Fruit fly (Drosophila melanogaster) S2 (cell line): ENCODE results near the gene Rrp45.

Experiments used
- CG8478 ChIP-seq: fragments of >200 bp; optimal IDR thresholded peaks from 2 replicates; lab custom pipeline; 2018
- CTCF ChIP-seq, 2 experiments: fragments of >200 bp; optimal IDR thresholded peaks; 2 replicates each; lab custom pipeline; 2018

Gene Rrp45

DNA sequence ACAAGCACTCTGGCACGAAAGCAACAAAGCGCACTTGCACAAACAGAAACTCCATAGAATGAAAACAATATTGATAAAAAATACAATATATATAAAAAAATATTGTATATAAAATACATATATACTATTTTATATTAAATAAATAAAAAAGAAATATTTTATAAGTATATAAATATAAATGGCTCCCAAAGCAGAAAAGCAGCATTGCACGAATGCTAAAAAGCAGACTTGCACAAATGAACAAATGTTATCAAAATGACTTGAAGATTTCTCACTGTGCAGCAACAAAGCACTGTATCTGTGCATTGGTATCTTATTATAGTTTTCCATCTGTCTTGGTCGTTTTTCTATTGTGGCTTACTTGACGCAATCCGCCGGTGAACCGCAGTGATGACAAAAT is 22.3 kb downstream of the Rrp45 start:
- TF ChIP-seq CG8478 (lab: Kevin White, UChicago) (no peak), CTCF (optimal IDR thresholded peaks at IDR 0.05; lab: Kevin White, UChicago) (no peak)

DNA sequence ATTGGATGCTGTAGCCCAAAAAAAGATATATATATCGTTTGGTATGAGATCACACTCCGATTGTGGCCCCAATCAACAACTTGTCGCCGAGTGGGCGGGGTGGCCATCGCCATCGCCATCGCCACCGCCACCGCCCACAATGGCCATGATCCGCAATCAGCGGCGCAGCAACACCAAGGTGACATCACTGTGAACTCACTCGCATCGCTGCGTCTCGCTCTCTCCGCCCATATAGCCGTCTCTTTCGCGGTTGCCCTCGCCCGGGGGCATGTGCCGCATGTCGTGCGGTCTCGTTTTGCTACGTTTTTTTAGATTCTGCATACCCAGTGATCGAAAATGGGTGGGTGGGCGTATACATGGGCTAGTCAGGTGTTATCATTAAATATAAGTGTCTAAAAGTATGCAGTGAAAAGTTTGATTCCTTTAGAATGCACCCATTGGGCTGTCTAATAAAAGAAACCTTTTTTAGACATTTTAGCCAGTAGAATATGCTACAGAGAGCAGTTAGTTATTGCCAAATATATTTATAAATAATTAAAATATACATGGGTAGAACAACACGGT is 24.1 kb downstream of the Rrp45 start:
- TF ChIP-seq CG8478 (lab: Kevin White, UChicago): no peak
- no peak for TF ChIP-seq CTCF (optimal IDR thresholded peaks at IDR 0.05; lab: Kevin White, UChicago)

DNA sequence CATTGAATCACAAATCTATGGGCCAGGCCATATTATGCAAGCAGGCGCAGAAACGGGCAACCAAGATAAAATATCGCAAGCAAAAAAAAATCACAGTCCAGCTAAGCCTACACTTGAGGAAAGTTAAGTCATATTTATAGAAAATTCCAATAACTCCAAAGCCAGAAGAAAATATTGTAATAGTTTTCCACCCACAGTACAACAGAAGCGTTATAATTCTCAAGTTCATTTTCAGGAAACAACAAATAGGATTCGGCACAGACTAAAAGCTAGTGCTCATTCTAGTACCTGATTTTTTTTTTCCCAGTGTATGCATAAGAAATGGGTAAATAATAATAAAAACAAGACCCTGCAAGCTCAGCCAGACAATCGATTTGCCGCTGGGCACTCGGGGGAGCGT is 25.3 kb downstream of the Rrp45 start:
- TF ChIP-seq CG8478 (lab: Kevin White, UChicago): no peak
- no peak for TF ChIP-seq CTCF (optimal IDR thresholded peaks at IDR 0.05; lab: Kevin White, UChicago)

DNA sequence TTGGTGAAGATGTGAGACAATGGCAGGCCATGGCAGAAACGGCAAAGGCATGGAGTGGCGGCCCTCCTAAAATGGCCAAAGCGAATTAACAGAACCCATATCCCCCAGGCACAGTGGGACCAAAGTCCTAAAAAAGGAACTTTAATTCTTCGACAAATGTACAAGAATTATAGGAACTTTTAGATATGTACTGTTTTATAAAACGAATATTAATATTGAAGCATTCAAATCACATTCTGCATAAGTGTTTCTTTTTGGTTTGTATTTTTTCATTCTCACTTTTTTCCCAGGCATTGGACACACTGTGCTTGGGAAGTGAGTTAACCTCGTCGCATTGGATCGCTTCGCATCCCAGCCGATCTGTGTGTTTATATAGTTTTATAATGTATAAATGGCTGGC is 26.1 kb downstream of the Rrp45 start:
- TF ChIP-seq CG8478 (lab: Kevin White, UChicago) (no peak), CTCF (optimal IDR thresholded peaks at IDR 0.05; lab: Kevin White, UChicago) (no peak)

DNA sequence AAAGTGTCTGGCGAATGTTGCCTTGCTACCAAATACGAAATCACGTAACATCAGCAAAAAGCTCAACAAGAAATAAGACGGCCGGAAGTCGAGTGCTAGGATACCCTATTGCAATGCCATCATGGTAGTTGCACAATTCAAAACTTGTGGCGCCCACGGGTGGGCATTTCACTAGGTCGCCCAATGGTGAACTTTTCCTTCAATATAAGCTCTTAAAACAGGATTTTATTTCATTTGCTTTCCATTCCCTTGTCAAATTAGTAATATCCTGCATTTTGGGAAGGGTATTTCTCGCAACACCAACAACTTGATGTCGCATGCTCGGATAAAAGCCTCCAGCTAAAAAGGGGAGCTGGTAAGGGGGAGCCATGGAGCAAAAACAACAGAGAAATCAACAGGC is 29.5 kb downstream of the Rrp45 start:
- TF ChIP-seq CTCF (optimal IDR thresholded peaks at IDR 0.05; lab: Kevin White, UChicago): no peak
- TF ChIP-seq CG8478 (lab: Kevin White, UChicago): no peak

DNA sequence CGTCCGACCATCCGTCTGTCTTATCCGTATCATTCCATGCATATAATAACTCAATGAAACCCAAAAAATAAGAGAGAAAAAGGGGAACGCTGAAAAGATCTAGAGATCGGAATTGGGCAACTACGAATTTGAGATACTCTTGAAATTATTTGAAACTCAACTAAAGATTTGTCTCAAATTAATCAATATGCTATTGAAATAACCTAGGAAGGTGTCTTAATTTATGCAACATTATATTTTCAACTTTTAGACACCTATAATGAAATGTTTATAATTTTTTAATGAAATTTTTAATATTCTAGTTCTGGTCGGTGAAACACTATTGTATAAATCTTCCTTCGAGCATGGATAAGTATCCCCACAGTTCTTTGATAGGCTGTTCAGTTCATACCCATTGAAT is 30.5 kb downstream of the Rrp45 start:
- no peak for TF ChIP-seq CG8478 (lab: Kevin White, UChicago)
- TF ChIP-seq CTCF (optimal IDR thresholded peaks at IDR 0.05; lab: Kevin White, UChicago): no peak

DNA sequence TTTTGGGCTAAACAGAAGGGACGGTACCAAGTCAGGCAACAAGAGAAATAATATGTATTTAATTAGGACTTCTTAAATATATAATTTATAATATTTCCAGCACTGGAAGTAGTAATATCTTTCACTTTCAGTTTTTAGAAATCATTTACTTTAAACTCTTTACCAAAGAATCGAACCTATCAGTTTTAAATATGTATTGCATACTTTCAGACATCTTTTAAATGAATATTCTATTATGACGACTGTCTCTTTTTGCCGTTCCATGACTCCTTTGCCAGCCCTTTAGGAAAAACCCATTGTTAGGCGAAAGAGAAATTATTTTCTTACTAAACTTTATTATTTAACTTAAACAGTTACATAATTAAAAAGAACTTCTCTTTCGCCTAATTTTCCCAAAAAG is 33.4 kb downstream of the Rrp45 start:
- TF ChIP-seq CG8478 (lab: Kevin White, UChicago) (no peak), CTCF (optimal IDR thresholded peaks at IDR 0.05; lab: Kevin White, UChicago) (no peak)

DNA sequence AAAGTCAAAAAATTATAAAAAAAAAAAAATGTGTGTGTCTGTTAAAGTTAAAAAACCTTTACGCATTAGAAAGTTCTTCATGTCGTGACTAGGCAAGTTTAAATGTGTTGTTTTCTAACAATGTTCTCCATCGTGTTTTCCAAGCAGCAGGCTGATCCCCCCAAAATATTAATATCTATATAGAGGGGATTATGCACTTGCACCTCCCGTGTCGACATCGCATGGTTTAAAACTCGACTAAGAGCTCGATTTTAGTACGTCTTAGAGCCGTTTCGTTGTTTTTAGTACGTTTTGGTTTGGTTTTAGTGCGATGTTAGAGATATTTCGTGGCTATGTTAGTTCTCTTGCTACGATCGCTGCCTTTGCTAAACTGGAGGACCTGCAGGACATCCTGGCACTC is 38.0 kb downstream of the Rrp45 start:
- peak in 1 of 2 experiments; percentile 47 for TF ChIP-seq CTCF (optimal IDR thresholded peaks at IDR 0.05; lab: Kevin White, UChicago)
- TF ChIP-seq CG8478 (lab: Kevin White, UChicago): no peak

DNA sequence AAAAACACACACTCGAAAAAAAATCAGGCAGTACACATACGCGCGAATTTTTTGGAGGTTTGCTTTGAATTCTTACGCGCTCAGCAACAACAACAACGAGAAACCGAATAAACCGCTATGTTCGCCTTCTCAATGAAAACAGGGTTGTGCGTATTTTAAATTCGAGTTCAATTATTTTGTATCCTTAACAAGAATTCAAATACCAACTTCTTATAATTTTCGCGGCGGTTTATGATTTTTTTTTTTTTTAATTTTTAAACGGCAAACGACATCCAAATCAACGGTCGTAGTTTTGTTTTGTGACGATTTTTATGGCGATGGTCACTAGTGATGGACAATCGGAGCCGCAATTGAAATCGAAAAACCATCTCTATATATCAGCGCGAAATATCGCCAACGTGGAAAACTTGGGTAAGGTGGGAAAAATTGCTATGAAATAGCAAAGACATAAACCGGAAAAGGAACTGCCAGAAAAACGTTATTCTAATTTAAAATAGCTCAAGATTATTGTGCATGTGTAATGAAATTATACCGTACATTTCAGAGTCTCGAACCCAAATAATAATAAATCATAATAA is 39.4 kb downstream of the Rrp45 start, which contains the start of gene goe:
goe (minus strand) TSS at position 332 of the 578 bp plus-strand sequence.
- TF ChIP-seq CG8478 (lab: Kevin White, UChicago): no peak
- peak; percentile 18 to 63 for TF ChIP-seq CTCF (optimal IDR thresholded peaks at IDR 0.05; lab: Kevin White, UChicago)

DNA sequence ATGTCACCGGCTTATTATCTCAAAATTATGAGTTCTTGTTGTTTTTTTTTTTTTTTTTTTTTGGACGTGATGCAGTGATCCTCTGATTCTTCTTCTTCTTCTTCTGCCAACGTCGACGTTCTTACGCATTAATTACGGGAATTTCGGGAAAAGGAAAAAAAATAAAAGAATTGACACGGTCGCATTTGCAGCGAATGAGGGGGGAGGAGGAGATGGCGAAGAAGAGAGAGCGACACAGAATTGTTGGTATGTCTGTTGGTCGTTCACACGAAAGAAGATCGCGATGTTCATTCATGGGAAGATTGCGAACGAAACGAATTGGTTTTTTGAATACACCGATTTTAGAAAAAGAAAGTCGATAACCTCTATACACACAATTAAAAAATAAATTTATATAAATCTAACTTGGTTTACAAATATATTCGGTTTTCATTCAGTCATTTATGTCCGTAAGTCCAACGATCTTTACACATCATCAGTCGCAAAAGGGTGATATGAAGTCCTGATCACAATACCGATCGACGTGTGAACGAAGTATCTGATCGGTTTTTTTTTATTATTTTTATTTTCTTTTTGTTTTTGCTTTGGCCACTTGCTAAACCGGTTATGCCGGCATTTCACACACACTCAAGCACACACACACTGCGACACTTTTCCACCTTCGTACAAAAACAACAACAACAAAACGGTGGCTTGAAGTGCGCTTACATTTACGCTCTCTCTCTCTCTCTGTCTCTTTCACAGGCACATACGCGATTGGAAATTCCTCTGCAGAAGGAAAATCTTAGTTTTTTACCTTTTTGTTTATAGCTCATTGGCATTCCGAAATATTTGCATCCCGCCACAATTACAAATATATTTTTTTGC is 40.1 kb downstream of the Rrp45 start:
- no peak for TF ChIP-seq CTCF (optimal IDR thresholded peaks at IDR 0.05; lab: Kevin White, UChicago)
- no peak for TF ChIP-seq CG8478 (lab: Kevin White, UChicago)

DNA sequence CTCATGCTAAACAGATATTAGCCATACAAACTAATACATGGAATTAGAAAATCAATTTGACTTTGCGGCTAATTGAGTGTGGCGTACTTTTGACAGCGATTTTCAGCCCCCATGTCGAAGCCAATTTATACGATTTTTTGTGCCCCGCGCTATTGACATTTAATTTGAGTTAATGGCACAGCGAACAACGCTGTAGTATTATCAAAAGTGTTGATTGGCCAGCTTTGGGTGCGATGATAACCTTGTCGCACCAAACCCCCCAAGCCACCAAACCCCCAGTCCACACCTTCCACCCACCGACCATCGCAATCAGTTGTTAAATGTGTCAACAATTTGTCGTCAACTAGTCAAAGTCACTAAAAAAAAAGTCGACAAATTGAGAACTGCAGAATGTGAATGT is 41.7 kb downstream of the Rrp45 start:
- TF ChIP-seq CG8478 (lab: Kevin White, UChicago) (no peak), CTCF (optimal IDR thresholded peaks at IDR 0.05; lab: Kevin White, UChicago) (no peak)

DNA sequence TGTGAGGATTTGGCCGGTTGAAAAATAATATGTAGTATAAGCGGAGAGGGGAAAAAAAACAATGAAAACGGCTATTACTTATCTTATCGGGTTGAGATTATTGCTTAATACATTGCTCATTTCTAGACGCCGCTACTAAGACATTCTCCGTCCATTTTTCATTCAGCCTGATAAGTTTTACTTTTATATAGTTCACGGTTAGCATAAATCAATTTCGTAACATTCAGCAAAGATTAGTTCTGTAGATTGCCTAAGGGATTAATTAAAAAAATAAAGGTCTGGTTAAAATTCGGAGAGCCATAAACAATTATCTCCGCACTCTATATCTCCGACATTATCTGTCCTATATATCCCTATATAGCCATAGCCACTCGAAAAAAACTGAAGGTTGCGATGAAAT is 43.6 kb downstream of the Rrp45 start:
- no peak for TF ChIP-seq CTCF (optimal IDR thresholded peaks at IDR 0.05; lab: Kevin White, UChicago)
- TF ChIP-seq CG8478 (lab: Kevin White, UChicago): no peak

DNA sequence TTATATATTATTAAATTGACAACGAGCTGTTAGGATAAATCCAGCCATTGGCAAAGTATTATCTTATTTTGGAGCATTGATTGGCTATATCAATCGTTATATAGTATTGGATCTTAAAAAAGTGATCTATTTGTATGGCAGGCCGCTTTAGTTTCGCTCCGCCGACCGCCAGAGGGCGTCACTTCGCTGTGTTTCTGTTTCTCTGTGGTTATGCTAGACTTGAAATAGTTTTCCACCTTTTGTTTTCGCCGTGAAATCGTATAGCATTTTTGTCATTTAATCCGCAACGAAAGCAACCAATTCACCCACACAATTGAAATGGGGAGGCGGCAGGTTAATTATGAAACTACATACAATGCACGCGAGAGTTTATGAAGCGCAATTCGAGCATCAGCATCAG is 44.2 kb downstream of the Rrp45 start:
- TF ChIP-seq CTCF (optimal IDR thresholded peaks at IDR 0.05; lab: Kevin White, UChicago) (peak; percentile 87), CG8478 (lab: Kevin White, UChicago) (no peak)

DNA sequence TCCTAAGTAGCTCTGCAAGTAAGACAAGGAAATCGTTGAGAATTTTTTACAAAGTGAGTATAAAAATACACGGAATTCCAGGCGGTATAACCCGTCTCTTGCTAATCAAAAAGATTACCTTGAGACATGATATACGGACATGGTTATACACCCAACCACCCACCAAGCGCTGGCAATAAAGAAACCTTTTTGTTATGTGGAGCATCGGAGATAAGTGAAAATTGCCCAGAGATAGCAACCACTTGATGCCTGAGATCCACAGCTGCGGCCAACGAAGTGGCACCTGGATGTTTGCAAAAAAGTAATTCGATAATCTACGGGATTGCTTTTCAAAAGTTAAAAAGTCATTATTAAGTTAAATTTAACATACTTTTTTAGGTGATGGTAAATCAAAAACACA is 45.1 kb downstream of the Rrp45 start:
- no peak for TF ChIP-seq CTCF (optimal IDR thresholded peaks at IDR 0.05; lab: Kevin White, UChicago)

DNA sequence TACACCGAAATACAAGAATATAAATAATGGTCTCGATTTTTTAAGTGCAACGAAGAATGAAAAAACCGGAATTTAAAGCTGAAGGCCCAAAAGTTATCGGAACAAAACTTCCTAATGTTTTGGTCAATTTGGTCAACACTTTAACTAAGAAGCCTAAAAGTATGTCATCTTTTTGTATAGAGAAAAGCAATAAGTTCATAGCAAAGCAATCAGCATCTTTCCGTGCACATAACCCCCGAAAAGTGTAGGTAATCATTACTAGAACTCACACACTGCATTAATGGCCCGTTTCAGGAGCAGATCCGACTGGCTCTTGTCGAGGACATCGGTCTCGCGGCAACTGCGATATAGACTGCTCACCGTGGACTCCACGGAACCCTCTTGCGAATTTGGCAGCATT is 46.7 kb downstream of the Rrp45 start:
- TF ChIP-seq CTCF (optimal IDR thresholded peaks at IDR 0.05; lab: Kevin White, UChicago) (no peak), CG8478 (lab: Kevin White, UChicago) (no peak)
